Fruit fly (Drosophila melanogaster) Kc167 (cell line): Measurements from ENCODE around the gene CG6479.

ENCODE experiments used
- Myc ChIP-seq: fragments of >200 bp; optimal IDR thresholded peaks from 2 replicates; lab custom pipeline; 2017; ENCODE audit warnings: missing external identifiers
- Sin3A ChIP-seq: fragments of >200 bp; optimal IDR thresholded peaks from 2 replicates; lab custom pipeline; 2018; ENCODE audit warnings: missing external identifiers
- h ChIP-seq: fragments of >200 bp; optimal IDR thresholded peaks from 3 replicates; lab custom pipeline; 2018; ENCODE audit warnings: missing external identifiers
- insv ChIP-seq: fragments of >200 bp; optimal IDR thresholded peaks from 3 replicates; lab custom pipeline; 2018; ENCODE audit warnings: missing external identifiers
- psq ChIP-seq: fragments of >200 bp; optimal IDR thresholded peaks from 2 replicates; lab custom pipeline; 2017; ENCODE audit warnings: missing external identifiers
- ttk ChIP-seq: sonication (Bioruptor generic); optimal IDR thresholded peaks from 2 replicates; lab custom pipeline; 2017; ENCODE audit warnings: missing external identifiers

dm6 chr3L:17358490-17358889 is 19.4 kb upstream of the CG6479 start:
- TF ChIP-seq ttk (lab: Kevin White, UChicago) = no peak
- TF ChIP-seq psq (lab: Kevin White, UChicago) = no peak
- TF ChIP-seq insv (lab: Kevin White, UChicago) = no peak
- TF ChIP-seq Myc (lab: Kevin White, UChicago) = no peak
- no peak for TF ChIP-seq h
- TF ChIP-seq Sin3A (lab: Kevin White, UChicago) = no peak
